Worm (Caenorhabditis elegans) whole organism, L3 larva: ENCODE measurements around the gene F14F8.8.

Experiments
- ZK546.5 ChIP-seq: sonication (generic microtip); optimal IDR thresholded peaks from 2 replicates; lab custom pipeline; 2017; ENCODE audit warnings: missing biosample characterization, missing genetic modification characterization
- aly-2 ChIP-seq: fragments of 150-350 bp; optimal IDR thresholded peaks from 2 replicates; lab custom pipeline; 2014; ENCODE audit warnings: missing biosample characterization, missing genetic modification characterization
- ama-1 ChIP-seq: fragments of 150-350 bp; optimal IDR thresholded peaks from 2 replicates; lab custom pipeline; 2018
- ceh-16 ChIP-seq: sonication (generic microtip); optimal IDR thresholded peaks from 2 replicates; lab custom pipeline; 2017; ENCODE audit warnings: missing biosample characterization, missing genetic modification characterization
- ceh-28 ChIP-seq: fragments of 150-350 bp; optimal IDR thresholded peaks from 2 replicates; lab custom pipeline; 2014; ENCODE audit warnings: missing biosample characterization, missing genetic modification reagents, missing genetic modification characterization
- ceh-82 ChIP-seq: fragments of 150-350 bp; optimal IDR thresholded peaks from 2 replicates; lab custom pipeline; 2014; ENCODE audit warnings: missing biosample characterization, missing genetic modification characterization
- ceh-9 ChIP-seq: sonication (generic microtip); optimal IDR thresholded peaks from 2 replicates; lab custom pipeline; 2018; ENCODE audit warnings: missing biosample characterization, missing genetic modification characterization
- egl-27 ChIP-seq: sonication (generic microtip); optimal IDR thresholded peaks from 4 replicates; lab custom pipeline; 2017; ENCODE audit warnings: missing biosample characterization, missing genetic modification reagents, missing genetic modification characterization
- egl-5 ChIP-seq: fragments of 150-350 bp; optimal IDR thresholded peaks from 2 replicates; lab custom pipeline; 2017; ENCODE audit warnings: missing biosample characterization, missing genetic modification reagents, missing genetic modification characterization, inconsistent platforms
- elt-1 ChIP-seq: fragments of 150-350 bp; optimal IDR thresholded peaks from 2 replicates; lab custom pipeline; 2014; ENCODE audit warnings: missing biosample characterization, missing genetic modification characterization
- elt-2 ChIP-seq: sonication (generic microtip); optimal IDR thresholded peaks from 2 replicates; lab custom pipeline; 2016; ENCODE audit warnings: missing genetic modification reagents, mild to moderate bottlenecking, missing genetic modification characterization, missing compliant biosample characterization
- eor-1 ChIP-seq, 2 experiments: fragments of 150-350 bp; optimal IDR thresholded peaks; 2 replicates each; lab custom pipeline; 2014 to 2018; ENCODE audit warnings: missing biosample characterization in 2 of 2, missing genetic modification characterization in 2 of 2
- fkh-10 ChIP-seq: sonication (generic microtip); optimal IDR thresholded peaks from 2 replicates; lab custom pipeline; 2017; ENCODE audit warnings: missing biosample characterization, missing genetic modification reagents, missing genetic modification characterization
- fkh-2 ChIP-seq: fragments of 150-350 bp; optimal IDR thresholded peaks from 2 replicates; lab custom pipeline; 2014; ENCODE audit warnings: missing biosample characterization, missing genetic modification reagents, missing genetic modification characterization
- fos-1 ChIP-seq: fragments of 150-350 bp; optimal IDR thresholded peaks from 2 replicates; lab custom pipeline; 2014; ENCODE audit warnings: missing biosample characterization, missing genetic modification characterization
- jun-1 ChIP-seq: fragments of 150-350 bp; optimal IDR thresholded peaks from 2 replicates; lab custom pipeline; 2014; ENCODE audit warnings: missing biosample characterization, missing genetic modification reagents, missing genetic modification characterization
- lin-15B ChIP-seq: fragments of 150-350 bp; optimal IDR thresholded peaks from 2 replicates; lab custom pipeline; 2014; ENCODE audit warnings: missing biosample characterization, missing genetic modification characterization
- lin-39 ChIP-seq: fragments of 150-350 bp; optimal IDR thresholded peaks from 2 replicates; lab custom pipeline; 2018; ENCODE audit warnings: missing biosample characterization, missing genetic modification reagents, missing genetic modification characterization
- nfya-1 ChIP-seq: sonication (generic microtip); optimal IDR thresholded peaks from 2 replicates; lab custom pipeline; 2017; ENCODE audit warnings: missing genetic modification characterization, mild to moderate bottlenecking, missing compliant biosample characterization, antibody characterized with exemption, moderate library complexity; ENCODE audit not compliant: insufficient read depth
- nhr-12 ChIP-seq: fragments of 150-350 bp; optimal IDR thresholded peaks from 2 replicates; lab custom pipeline; 2014; ENCODE audit warnings: missing biosample characterization, missing genetic modification characterization
- nhr-23 ChIP-seq: fragments of 150-350 bp; optimal IDR thresholded peaks from 2 replicates; lab custom pipeline; 2014; ENCODE audit warnings: missing biosample characterization, missing genetic modification reagents, missing genetic modification characterization
- nhr-237 ChIP-seq: fragments of 150-350 bp; optimal IDR thresholded peaks from 2 replicates; lab custom pipeline; 2014; ENCODE audit warnings: missing biosample characterization, missing genetic modification characterization
- nhr-25 ChIP-seq: sonication (generic microtip); optimal IDR thresholded peaks from 2 replicates; lab custom pipeline; 2017; ENCODE audit warnings: missing biosample characterization, missing genetic modification characterization
- nhr-28 ChIP-seq: fragments of 150-350 bp; optimal IDR thresholded peaks from 2 replicates; lab custom pipeline; 2014; ENCODE audit warnings: missing biosample characterization, missing genetic modification characterization
- nhr-43 ChIP-seq: sonication (generic microtip); optimal IDR thresholded peaks from 2 replicates; lab custom pipeline; 2016; ENCODE audit warnings: mild to moderate bottlenecking, missing genetic modification characterization, missing compliant biosample characterization; ENCODE audit not compliant: poor library complexity, severe bottlenecking
- nhr-67 ChIP-seq: fragments of 150-350 bp; optimal IDR thresholded peaks from 2 replicates; lab custom pipeline; 2014; ENCODE audit warnings: missing biosample characterization, missing genetic modification characterization
- nhr-76 ChIP-seq: fragments of 150-350 bp; sonication (generic microtip); optimal IDR thresholded peaks from 5 replicates; lab custom pipeline; 2014; ENCODE audit warnings: missing biosample characterization, missing genetic modification characterization
- nhr-77 ChIP-seq: fragments of 150-350 bp; optimal IDR thresholded peaks from 2 replicates; lab custom pipeline; 2014; ENCODE audit warnings: missing biosample characterization, missing genetic modification characterization
- pha-4 ChIP-seq: fragments of 150-350 bp; optimal IDR thresholded peaks from 2 replicates; lab custom pipeline; 2014; ENCODE audit warnings: missing biosample characterization, missing genetic modification reagents, missing genetic modification characterization
- pqm-1 ChIP-seq: fragments of 150-350 bp; optimal IDR thresholded peaks from 2 replicates; lab custom pipeline; 2017; ENCODE audit warnings: missing biosample characterization, missing genetic modification characterization, inconsistent platforms
- skn-1 ChIP-seq: fragments of 150-350 bp; optimal IDR thresholded peaks from 2 replicates; lab custom pipeline; 2014; ENCODE audit warnings: missing biosample characterization, missing genetic modification characterization
- tbx-2 ChIP-seq: sonication (generic microtip); optimal IDR thresholded peaks from 2 replicates; lab custom pipeline; 2016; ENCODE audit warnings: mild to moderate bottlenecking, missing genetic modification characterization, missing compliant biosample characterization
- unc-39 ChIP-seq: sonication (generic microtip); optimal IDR thresholded peaks from 4 replicates; lab custom pipeline; 2017; ENCODE audit warnings: missing biosample characterization, missing genetic modification characterization
- unc-62 ChIP-seq: fragments of 150-350 bp; sonication (generic microtip); optimal IDR thresholded peaks from 4 replicates; lab custom pipeline; 2014; ENCODE audit warnings: missing biosample characterization, missing genetic modification reagents, missing genetic modification characterization
- zag-1 ChIP-seq: fragments of 150-350 bp; optimal IDR thresholded peaks from 2 replicates; lab custom pipeline; 2014; ENCODE audit warnings: missing biosample characterization, missing genetic modification characterization
- ztf-11 ChIP-seq: fragments of 150-350 bp; optimal IDR thresholded peaks from 2 replicates; lab custom pipeline; 2014; ENCODE audit warnings: missing biosample characterization, missing genetic modification characterization
- ztf-4 ChIP-seq: fragments of 150-350 bp; optimal IDR thresholded peaks from 2 replicates; lab custom pipeline; 2014; ENCODE audit warnings: missing biosample characterization, missing genetic modification characterization

Gene F14F8.8

ce11 chrV:16679981-16680380 lies 7.9 kb upstream of the F14F8.8 start, which contains the start of gene srw-44:
Gene srw-44 (plus strand): TSS chrV:16680281.
- TF ChIP-seq nhr-67 (tag; lab: Kevin White, UChicago) (no peak), aly-2 (tag; lab: Kevin White, UChicago) (no peak), nhr-23 (no peak), ceh-28 (tag; lab: Kevin White, UChicago) (no peak), unc-62 (GFP tag; lab: Kevin White, UChicago) (no peak), pha-4 (tag; lab: Kevin White, UChicago) (no peak), nhr-25 (tag; lab: Kevin White, UChicago) (no peak)

- TF ChIP-seq elt-2 (tag; lab: Kevin White, UChicago) (no peak), ZK546.5 (tag; lab: Kevin White, UChicago) (no peak), ama-1 (lab: Kevin White, UChicago) (no peak), elt-1 (tag; lab: Kevin White, UChicago) (no peak), ceh-16 (tag; lab: Kevin White, UChicago) (no peak), nfya-1 (tag; lab: Kevin White, UChicago) (no peak), pqm-1 (tag; lab: Kevin White, UChicago) (no peak), ztf-4 (tag; lab: Kevin White, UChicago) (no peak), zag-1 (tag; lab: Kevin White, UChicago) (no peak), ceh-9 (tag; lab: Kevin White, UChicago) (no peak), ztf-11 (no peak), skn-1 (tag; lab: Kevin White, UChicago) (no peak)
Observed at ce11 chrV:16679237-16679636, 7.1 kb upstream of the F14F8.8 start, which contains the start of gene srz-103. Gene srz-103 (minus strand): TSS chrV:16679337.

ce11 chrV:16675553-16675952 lies 3.5 kb upstream of the F14F8.8 start, which contains the start of gene srz-1:
Gene srz-1 (plus strand): TSS chrV:16675853.
- no peak for TF ChIP-seq ztf-11
- no peak for TF ChIP-seq elt-1 (tag; lab: Kevin White, UChicago)
- TF ChIP-seq nhr-43 (tag; lab: Kevin White, UChicago), result no peak
- TF ChIP-seq ceh-82 (tag; lab: Kevin White, UChicago), result no peak
- TF ChIP-seq unc-39, result no peak
- no peak for TF ChIP-seq nhr-67 (tag; lab: Kevin White, UChicago)
- TF ChIP-seq nhr-237 (tag; lab: Kevin White, UChicago), result no peak

- TF ChIP-seq pha-4 (tag; lab: Kevin White, UChicago) (no peak), fos-1 (tag; lab: Kevin White, UChicago) (no peak), ztf-11 (no peak), unc-39 (no peak), elt-1 (tag; lab: Kevin White, UChicago) (no peak), ama-1 (lab: Kevin White, UChicago) (no peak), nhr-76 (no peak), tbx-2 (tag; lab: Kevin White, UChicago) (no peak), nfya-1 (tag; lab: Kevin White, UChicago) (no peak), unc-62 (GFP tag; lab: Kevin White, UChicago) (no peak), nhr-28 (tag; lab: Kevin White, UChicago) (no peak), nhr-43 (tag; lab: Kevin White, UChicago) (no peak), nhr-12 (tag; lab: Kevin White, UChicago) (no peak), nhr-77 (tag; lab: Kevin White, UChicago) (no peak), egl-27 (tag; lab: Kevin White, UChicago) (no peak), egl-5 (no peak)
Observed at ce11 chrV:16674399-16674798, 2.3 kb upstream of the F14F8.8 start.

ce11 chrV:16671190-16671589 lies 908 bp downstream of the F14F8.8 start, which contains the start of gene str-61:
Gene str-61 (minus strand): TSS chrV:16671290.
- TF ChIP-seq nhr-25 (tag; lab: Kevin White, UChicago), result no peak
- TF ChIP-seq eor-1 (tag; optimal IDR thresholded peaks at IDR 0.05; lab: Kevin White, UChicago), result no peak
- TF ChIP-seq ceh-16 (tag; lab: Kevin White, UChicago), result no peak
- no peak for TF ChIP-seq egl-27 (tag; lab: Kevin White, UChicago)
- no peak for TF ChIP-seq egl-5
- no peak for TF ChIP-seq nhr-12 (tag; lab: Kevin White, UChicago)
- TF ChIP-seq nfya-1 (tag; lab: Kevin White, UChicago), result no peak
- TF ChIP-seq fkh-2 (tag; lab: Kevin White, UChicago), result no peak
- TF ChIP-seq lin-15B (tag; lab: Kevin White, UChicago), result no peak
- no peak for TF ChIP-seq lin-39 (tag; lab: Kevin White, UChicago)
- no peak for TF ChIP-seq nhr-76
- no peak for TF ChIP-seq jun-1 (tag; lab: Kevin White, UChicago)
- TF ChIP-seq tbx-2 (tag; lab: Kevin White, UChicago), result no peak
- TF ChIP-seq ceh-82 (tag; lab: Kevin White, UChicago), result no peak
- TF ChIP-seq nhr-43 (tag; lab: Kevin White, UChicago), result no peak
- TF ChIP-seq fkh-10 (GFP tag; lab: Kevin White, UChicago), result no peak
- TF ChIP-seq, all 47 proteins: peak for 0
